Worm (Caenorhabditis elegans): ENCODE results near the gene F29G6.1.

ce11 chrX:11479321-11479863 is 22.7 kb upstream of the F29G6.1 start:
- peak; percentile 9 for TF ChIP-seq mep-1 (tag; optimal IDR thresholded peaks at IDR 0.05)
- no peak for TF ChIP-seq lin-15B (tag; optimal IDR thresholded peaks at IDR 0.05)
- TF ChIP-seq ceh-82 (tag; optimal IDR thresholded peaks at IDR 0.05), result no peak
- TF ChIP-seq elt-2 (tag; optimal IDR thresholded peaks at IDR 0.05), result no peak
- no peak for TF ChIP-seq sptf-1 (tag; optimal IDR thresholded peaks at IDR 0.05)
- peak in 1 of 6 experiments; percentile 73 for TF ChIP-seq elt-3 (tag; optimal IDR thresholded peaks at IDR 0.05)
- no peak for TF ChIP-seq ztf-4 (tag; optimal IDR thresholded peaks at IDR 0.05)
- no peak for TF ChIP-seq ztf-11 (tag; optimal IDR thresholded peaks at IDR 0.05)
- no peak for TF ChIP-seq jun-1 (tag; optimal IDR thresholded peaks at IDR 0.05)
- TF ChIP-seq sox-4 (tag; optimal IDR thresholded peaks at IDR 0.05), result no peak
- no peak for TF ChIP-seq nhr-11 (tag; optimal IDR thresholded peaks at IDR 0.05)
